Worm (Caenorhabditis elegans) whole organism, mixed stage, embryonic: ENCODE data around the gene Y69A2AR.16.

Experiments
- elt-1 ChIP-seq: sonication (generic microtip); optimal IDR thresholded peaks from 2 replicates; lab custom pipeline; 2017; ENCODE audit warnings: missing genetic modification characterization, mild to moderate bottlenecking, missing compliant biosample characterization, antibody characterized with exemption, moderate library complexity, borderline replicate concordance; ENCODE audit not compliant: insufficient read depth
- lin-13 ChIP-seq: fragments of 150-350 bp; optimal IDR thresholded peaks from 2 replicates; lab custom pipeline; 2014; ENCODE audit warnings: missing biosample characterization, missing genetic modification characterization
- sem-2 ChIP-seq: fragments of 200-800 bp; sonication (Bioruptor generic); optimal IDR thresholded peaks from 2 replicates; lab custom pipeline; 2018; ENCODE audit warnings: mild to moderate bottlenecking, missing genetic modification characterization, missing compliant biosample characterization
- unc-62 ChIP-seq: fragments of 150-350 bp; optimal IDR thresholded peaks from 2 replicates; lab custom pipeline; 2014; ENCODE audit warnings: missing biosample characterization, missing genetic modification reagents, missing genetic modification characterization
- ztf-11 ChIP-seq: fragments of 150-350 bp; optimal IDR thresholded peaks from 2 replicates; lab custom pipeline; 2014; ENCODE audit warnings: missing biosample characterization, missing genetic modification characterization

- TF ChIP-seq unc-62 (GFP tag; lab: Kevin White, UChicago), result no peak
- no peak for TF ChIP-seq ztf-11 (tag; lab: Kevin White, UChicago)
- no peak for TF ChIP-seq elt-1 (tag; lab: Kevin White, UChicago)
- no peak for TF ChIP-seq lin-13 (tag; lab: Kevin White, UChicago)
- TF ChIP-seq sem-2, result no peak
These were observed 31.7 kb downstream of the Y69A2AR.16 start for ce11 chrIV:2529281-2529680.
